Fruit fly (Drosophila melanogaster) whole organism, wandering third instar larva: ENCODE measurements around the gene CG42585.
"Not testable (repeated sequence)": the region's sequence is repeated elsewhere in the genome, so short reads cannot be mapped to it uniquely, and the experiment has no call there.

ENCODE experiments used
- Hnf4 ChIP-seq: fragments of 200-800 bp; sonication (Bioruptor generic); optimal IDR thresholded peaks from 2 replicates; lab custom pipeline; 2016; ENCODE audit warnings: missing biosample characterization, mild to moderate bottlenecking, missing genetic modification characterization
- Myc ChIP-seq: fragments of >200 bp; optimal IDR thresholded peaks from 2 replicates; lab custom pipeline; 2017
- h ChIP-seq: fragments of 200-800 bp; sonication (Bioruptor generic); optimal IDR thresholded peaks from 3 replicates; lab custom pipeline; 2016; ENCODE audit warnings: missing biosample characterization, mild to moderate bottlenecking, missing genetic modification characterization
- psq ChIP-seq: fragments of 200-800 bp; sonication (Bioruptor generic); optimal IDR thresholded peaks from 3 replicates; lab custom pipeline; 2017; ENCODE audit warnings: missing biosample characterization, mild to moderate bottlenecking, missing genetic modification characterization, moderate library complexity
- usp ChIP-seq: fragments of >200 bp; optimal IDR thresholded peaks from 2 replicates; lab custom pipeline; 2017; ENCODE audit warnings: missing biosample characterization, missing genetic modification characterization
- woc ChIP-seq: sonication (Bioruptor generic); optimal IDR thresholded peaks from 2 replicates; lab custom pipeline; 2016; ENCODE audit warnings: missing biosample characterization, mild to moderate bottlenecking, missing genetic modification characterization

DNA sequence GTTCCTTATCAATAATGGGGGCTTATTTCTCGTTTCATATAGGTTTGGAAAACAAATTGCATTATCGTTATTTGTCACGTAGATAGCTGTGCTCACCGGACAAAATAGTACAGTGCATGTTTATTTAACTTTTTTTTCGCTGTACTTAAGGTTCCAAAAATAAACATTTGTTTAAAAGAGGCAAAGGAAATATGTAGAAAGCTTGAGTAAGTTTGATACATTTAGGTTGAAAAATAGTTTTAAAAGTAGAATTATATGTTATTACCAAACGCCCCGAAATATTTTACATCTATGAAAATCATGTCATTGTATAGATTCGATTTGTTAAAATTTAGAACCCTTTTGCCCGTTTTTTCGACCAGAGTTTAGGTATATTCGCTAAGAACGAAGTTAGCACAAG lies at the start of gene CG42585:
- not testable (repeated sequence) for TF ChIP-seq psq; Hnf4 (GFP tag; lab: Kevin White, UChicago); h (GFP tag; lab: Kevin White, UChicago); Myc (lab: Kevin White, UChicago); usp (GFP tag; lab: Kevin White, UChicago); woc (GFP tag; lab: Kevin White, UChicago)
